Worm (Caenorhabditis elegans) whole organism, L3 larva: Measurements from ENCODE around the gene srsx-40.

Source experiments
- ZK546.5 ChIP-seq: sonication (generic microtip); optimal IDR thresholded peaks from 2 replicates; lab custom pipeline; 2017; ENCODE audit warnings: missing biosample characterization, missing genetic modification characterization
- egl-27 ChIP-seq: sonication (generic microtip); optimal IDR thresholded peaks from 4 replicates; lab custom pipeline; 2017; ENCODE audit warnings: missing biosample characterization, missing genetic modification reagents, missing genetic modification characterization
- elt-1 ChIP-seq: fragments of 150-350 bp; optimal IDR thresholded peaks from 2 replicates; lab custom pipeline; 2014; ENCODE audit warnings: missing biosample characterization, missing genetic modification characterization
- nhr-11 ChIP-seq: fragments of 150-350 bp; optimal IDR thresholded peaks from 2 replicates; lab custom pipeline; 2014; ENCODE audit warnings: missing biosample characterization, missing genetic modification characterization
- nhr-28 ChIP-seq: fragments of 150-350 bp; optimal IDR thresholded peaks from 2 replicates; lab custom pipeline; 2014; ENCODE audit warnings: missing biosample characterization, missing genetic modification characterization
- nhr-76 ChIP-seq: fragments of 150-350 bp; sonication (generic microtip); optimal IDR thresholded peaks from 5 replicates; lab custom pipeline; 2014; ENCODE audit warnings: missing biosample characterization, missing genetic modification characterization

DNA sequence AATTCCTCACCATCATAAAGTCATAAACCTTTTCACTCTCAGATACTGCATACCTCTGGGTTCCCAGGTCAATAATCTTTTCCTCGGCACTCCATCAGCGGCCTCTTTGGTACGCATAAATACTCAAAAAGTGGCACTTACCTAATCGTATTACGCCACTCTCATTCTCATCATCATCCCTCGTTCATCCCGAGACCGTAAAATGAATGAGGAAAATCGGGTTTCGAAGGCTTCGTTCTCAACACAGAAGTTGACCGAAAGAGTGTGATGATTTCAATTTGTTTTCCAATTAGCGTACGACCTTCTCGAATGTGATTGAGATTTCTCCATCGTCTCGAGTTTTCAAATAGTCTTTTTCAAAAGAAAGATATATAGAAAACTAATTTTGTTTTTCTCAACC is 36.5 kb upstream of the srsx-40 start:
- TF ChIP-seq nhr-28 (tag; lab: Kevin White, UChicago) = no peak
- no peak for TF ChIP-seq nhr-76 (tag; lab: Kevin White, UChicago)
- no peak for TF ChIP-seq nhr-11 (tag; lab: Kevin White, UChicago)
- TF ChIP-seq ZK546.5 (tag; lab: Kevin White, UChicago) = no peak
- TF ChIP-seq elt-1 (tag; lab: Kevin White, UChicago) = no peak
- no peak for TF ChIP-seq egl-27 (tag; lab: Kevin White, UChicago)
